Worm (Caenorhabditis elegans) whole organism, L2 larva: ENCODE results near the gene dhhc-13.

Source experiments
- ama-1 ChIP-seq: fragments of 150-350 bp; optimal IDR thresholded peaks from 2 replicates; lab custom pipeline; 2018; ENCODE audit warnings: inconsistent platforms
- elt-1 ChIP-seq: fragments of 150-350 bp; optimal IDR thresholded peaks from 2 replicates; lab custom pipeline; 2014; ENCODE audit warnings: missing biosample characterization, missing genetic modification characterization
- fos-1 ChIP-seq: fragments of 150-350 bp; optimal IDR thresholded peaks from 2 replicates; lab custom pipeline; 2014; ENCODE audit warnings: missing biosample characterization, missing genetic modification characterization
- lsy-2 ChIP-seq, 2 experiments: fragments of 150-350 bp in 1 of 2; sonication (generic microtip) in 1 of 2; optimal IDR thresholded peaks; 2 replicates each; lab custom pipeline; 2014 to 2017; ENCODE audit warnings: missing biosample characterization in 2 of 2, missing genetic modification characterization in 2 of 2
- mab-5 ChIP-seq: fragments of 150-350 bp; optimal IDR thresholded peaks from 2 replicates; lab custom pipeline; 2014; ENCODE audit warnings: missing biosample characterization, missing genetic modification characterization
- mdl-1 ChIP-seq, 2 experiments: fragments of 150-350 bp in 1 of 2; sonication (generic microtip) in 1 of 2; optimal IDR thresholded peaks; 2 replicates each; lab custom pipeline; 2017; ENCODE audit warnings: missing biosample characterization in 2 of 2, missing genetic modification characterization in 2 of 2
- nhr-129 ChIP-seq: fragments of 150-350 bp; optimal IDR thresholded peaks from 2 replicates; lab custom pipeline; 2014; ENCODE audit warnings: missing biosample characterization, missing genetic modification characterization
- nhr-237 ChIP-seq: fragments of 150-350 bp; optimal IDR thresholded peaks from 2 replicates; lab custom pipeline; 2014; ENCODE audit warnings: missing biosample characterization, missing genetic modification characterization
- skn-1 ChIP-seq: sonication (generic microtip); optimal IDR thresholded peaks from 2 replicates; lab custom pipeline; 2017; ENCODE audit warnings: missing biosample characterization, missing genetic modification characterization
- sma-3 ChIP-seq: sonication (generic microtip); optimal IDR thresholded peaks from 2 replicates; lab custom pipeline; 2016; ENCODE audit warnings: missing genetic modification reagents, missing genetic modification characterization, missing compliant biosample characterization
- snpc-4 ChIP-seq: fragments of 150-350 bp; optimal IDR thresholded peaks from 2 replicates; lab custom pipeline; 2014; ENCODE audit warnings: missing biosample characterization, missing genetic modification characterization
- unc-62 ChIP-seq: fragments of 150-350 bp; optimal IDR thresholded peaks from 2 replicates; lab custom pipeline; 2014; ENCODE audit warnings: missing biosample characterization, missing genetic modification reagents, missing genetic modification characterization
- ztf-11 ChIP-seq: sonication (generic microtip); optimal IDR thresholded peaks from 2 replicates; lab custom pipeline; 2017; ENCODE audit warnings: missing biosample characterization, missing genetic modification characterization

- TF ChIP-seq elt-1 (tag; lab: Kevin White, UChicago) = no peak
- TF ChIP-seq lsy-2 (tag; optimal IDR thresholded peaks at IDR 0.05; lab: Kevin White, UChicago) = peak in 1 of 2 experiments; percentile 44
- no peak for TF ChIP-seq ama-1 (lab: Kevin White, UChicago)
- TF ChIP-seq snpc-4 (tag; lab: Kevin White, UChicago) = no peak
- TF ChIP-seq nhr-237 (tag; lab: Kevin White, UChicago) = no peak
- TF ChIP-seq skn-1 (tag; lab: Kevin White, UChicago) = no peak
- TF ChIP-seq ztf-11 (tag; lab: Kevin White, UChicago) = no peak
- no peak for TF ChIP-seq mab-5 (tag; lab: Kevin White, UChicago)
- no peak for TF ChIP-seq nhr-129 (tag; lab: Kevin White, UChicago)
- TF ChIP-seq sma-3 (GFP tag; lab: Kevin White, UChicago) = no peak
- no peak for TF ChIP-seq fos-1
- no peak for TF ChIP-seq unc-62
- TF ChIP-seq mdl-1 (tag; optimal IDR thresholded peaks at IDR 0.05; lab: Kevin White, UChicago) = no peak
These were observed 22.8 kb downstream of the dhhc-13 start for ce11 chrIV:5939908-5940307.
